Worm (Caenorhabditis elegans) whole organism, young adult: Measurements from ENCODE around the gene C25E10.12.
A peak's percentile ranks its signal among the peaks of the same experiment; 100 is the strongest.
"Not testable (repeated sequence)": the region's sequence is repeated elsewhere in the genome, so short reads cannot be mapped to it uniquely, and the experiment has no call there.

Source experiments
- F10E7.11 ChIP-seq: sonication (generic microtip); optimal IDR thresholded peaks from 2 replicates; lab custom pipeline; 2017; ENCODE audit warnings: mild to moderate bottlenecking, missing genetic modification characterization, moderate library complexity, missing compliant biosample characterization
- ama-1 ChIP-seq, 3 experiments: fragments of 150-350 bp in 1 of 3; sonication (generic microtip) in 2 of 3; optimal IDR thresholded peaks; 2 replicates each; lab custom pipeline; 2014 to 2018; ENCODE audit warnings: missing biosample characterization in 2 of 3, missing genetic modification characterization in 2 of 3, missing genetic modification reagents in 2 of 3
- bed-1 ChIP-seq: fragments of 200-800 bp; sonication (Bioruptor generic); IDR thresholded peaks from 2 replicates; pipeline ENCODE4 v1.3.6; 2022; ENCODE audit warnings: missing genetic modification reagents, missing genetic modification characterization, missing compliant biosample characterization
- ceh-100 ChIP-seq: fragments of 200-800 bp; sonication (Bioruptor generic); IDR thresholded peaks from 2 replicates; pipeline ENCODE4 v1.3.6; 2022; ENCODE audit warnings: missing genetic modification reagents, missing genetic modification characterization, missing compliant biosample characterization
- nfya-1 ChIP-seq: sonication (generic microtip); optimal IDR thresholded peaks from 2 replicates; lab custom pipeline; 2017; ENCODE audit warnings: antibody characterized with exemption, missing compliant biosample characterization, missing genetic modification characterization, borderline replicate concordance; ENCODE audit not compliant: insufficient read depth
- pbrm-1 ChIP-seq: fragments of 200-800 bp; sonication (Bioruptor generic); IDR thresholded peaks from 2 replicates; pipeline ENCODE4 v1.3.6; 2022; ENCODE audit warnings: missing genetic modification reagents, missing genetic modification characterization, missing compliant biosample characterization
- pha-4 ChIP-seq: fragments of 150-350 bp; sonication (generic microtip); optimal IDR thresholded peaks from 2 replicates; lab custom pipeline; 2014; ENCODE audit warnings: missing biosample characterization, missing genetic modification reagents, missing genetic modification characterization
- snpc-1.1 ChIP-seq: sonication (generic microtip); optimal IDR thresholded peaks from 2 replicates; lab custom pipeline; 2017; ENCODE audit warnings: missing genetic modification characterization, mild to moderate bottlenecking, missing compliant biosample characterization, antibody characterized with exemption, moderate library complexity, missing genotype, missing genetic modification reagents; ENCODE audit not compliant: insufficient read depth

ce11 chrV:9090824-9091798 lies 28.9 kb upstream of the C25E10.12 start:
- TF ChIP-seq bed-1 (GFP tag; lab: Robert Waterston, UW), result 0 out of 2 replicates have a peak, but pooled peaks have one; percentile 62
- not testable (repeated sequence) for TF ChIP-seq pha-4 (tag; lab: Kevin White, UChicago); pbrm-1; ama-1 (optimal IDR thresholded peaks at IDR 0.05; lab: Kevin White, UChicago); ama-1 (GFP tag; optimal IDR thresholded peaks at IDR 0.05; lab: Kevin White, UChicago); nfya-1 (tag; lab: Kevin White, UChicago); F10E7.11 (tag; lab: Kevin White, UChicago)
- peak; percentile 79 for TF ChIP-seq snpc-1.1 (tag; lab: Kevin White, UChicago)
- peak; percentile 16; the same call in 1 of the 2 replicates for TF ChIP-seq ceh-100
